Fruit fly (Drosophila melanogaster) whole organism, embryonic: Measurements from ENCODE around the gene Ythdf.
A peak's percentile ranks its signal among the peaks of the same experiment; 100 is the strongest.

Experiments
- ATbp ChIP-seq: fragments of 200-800 bp; sonication (Bioruptor generic); optimal IDR thresholded peaks from 2 replicates; lab custom pipeline; 2017; ENCODE audit warnings: missing biosample characterization, mild to moderate bottlenecking, missing genetic modification characterization, missing genetic modification reagents
- Bdp1 ChIP-seq: fragments of 200-800 bp; sonication (Bioruptor generic); optimal IDR thresholded peaks from 3 replicates; lab custom pipeline; 2016; ENCODE audit warnings: missing biosample characterization, missing genetic modification characterization
- Bteb2 ChIP-seq: fragments of 200-800 bp; sonication (Bioruptor generic); optimal IDR thresholded peaks from 2 replicates; lab custom pipeline; 2016; ENCODE audit warnings: missing biosample characterization, missing genetic modification characterization
- CG10462 ChIP-seq: fragments of 200-800 bp; sonication (Bioruptor generic); optimal IDR thresholded peaks from 2 replicates; lab custom pipeline; 2016; ENCODE audit warnings: missing biosample characterization, missing genetic modification characterization
- CG10543 ChIP-seq: fragments of 200-800 bp; sonication (Bioruptor generic); optimal IDR thresholded peaks from 3 replicates; lab custom pipeline; 2017; ENCODE audit warnings: missing biosample characterization, mild to moderate bottlenecking, missing genetic modification characterization, moderate library complexity
- CG12104 ChIP-seq: fragments of 200-800 bp; sonication (Bioruptor generic); optimal IDR thresholded peaks from 3 replicates; lab custom pipeline; 2016; ENCODE audit warnings: missing biosample characterization, missing genetic modification characterization
- CG12219 ChIP-seq: fragments of 200-800 bp; sonication (Bioruptor generic); optimal IDR thresholded peaks from 3 replicates; lab custom pipeline; 2018; ENCODE audit warnings: missing biosample characterization, mild to moderate bottlenecking, missing genetic modification characterization
- CG13624 ChIP-seq: fragments of 200-800 bp; sonication (Bioruptor generic); optimal IDR thresholded peaks from 2 replicates; lab custom pipeline; 2016; ENCODE audit warnings: missing biosample characterization, missing genetic modification characterization
- CG14014 ChIP-seq: fragments of 200-800 bp; sonication (Bioruptor generic); IDR thresholded peaks from 2 replicates; pipeline ENCODE4 v1.3.6; 2022; ENCODE audit warnings: missing biosample characterization, missing genetic modification characterization
- CG15696 ChIP-seq: fragments of 200-800 bp; sonication (Bioruptor generic); optimal IDR thresholded peaks from 2 replicates; lab custom pipeline; 2019; ENCODE audit warnings: missing biosample characterization, mild to moderate bottlenecking, missing genetic modification characterization, moderate library complexity
- CG1602 ChIP-seq: fragments of 200-800 bp; sonication (Bioruptor generic); optimal IDR thresholded peaks from 3 replicates; lab custom pipeline; 2016; ENCODE audit warnings: missing biosample characterization, missing genetic modification characterization
- CG18599 ChIP-seq: fragments of 200-800 bp; sonication (Bioruptor generic); optimal IDR thresholded peaks from 3 replicates; lab custom pipeline; 2017; ENCODE audit warnings: missing biosample characterization, missing genetic modification characterization, mild to moderate bottlenecking, moderate library complexity, missing genetic modification reagents
- CG18619 ChIP-seq: fragments of 200-800 bp; sonication (Bioruptor generic); optimal IDR thresholded peaks from 3 replicates; lab custom pipeline; 2017; ENCODE audit warnings: missing biosample characterization, mild to moderate bottlenecking, missing genetic modification characterization
- CG6791 ChIP-seq: fragments of 200-800 bp; sonication (Bioruptor generic); IDR thresholded peaks from 3 replicates; pipeline ENCODE4 v1.3.6; 2022; ENCODE audit warnings: missing biosample characterization, missing genetic modification characterization; ENCODE audit not compliant: partially characterized antibody
- CG7357 ChIP-seq: fragments of 200-800 bp; sonication (Bioruptor generic); IDR thresholded peaks from 3 replicates; pipeline ENCODE4 v1.3.6; 2022; ENCODE audit warnings: missing biosample characterization, missing genetic modification characterization
- CG9215 ChIP-seq: fragments of 200-800 bp; sonication (Bioruptor generic); IDR thresholded peaks from 2 replicates; pipeline ENCODE4 v1.3.6; 2022; ENCODE audit warnings: missing biosample characterization, missing genetic modification characterization
- CG9932 ChIP-seq: fragments of 200-800 bp; sonication (Bioruptor generic); IDR thresholded peaks from 2 replicates; pipeline ENCODE4 v1.3.6; 2022; ENCODE audit warnings: missing biosample characterization, missing genetic modification characterization
- D ChIP-seq, 2 experiments: fragments of 200-800 bp in 1 of 2; fragments of >200 bp in 1 of 2; sonication (Bioruptor generic) in 1 of 2; optimal IDR thresholded peaks; 2 replicates in 1 of 2; 3 replicates in 1 of 2; lab custom pipeline; 2017; ENCODE audit warnings: mild to moderate bottlenecking in 1 of 2, missing biosample characterization in 1 of 2, missing genetic modification characterization in 1 of 2, missing genetic modification reagents in 1 of 2
- Dek ChIP-seq: fragments of 200-800 bp; sonication (Bioruptor generic); optimal IDR thresholded peaks from 3 replicates; lab custom pipeline; 2019; ENCODE audit warnings: missing biosample characterization, mild to moderate bottlenecking, missing genetic modification characterization, moderate library complexity
- Drgx ChIP-seq: fragments of 200-800 bp; sonication (Bioruptor generic); IDR thresholded peaks from 2 replicates; pipeline ENCODE4 v1.3.6; 2022; ENCODE audit warnings: missing biosample characterization, missing genetic modification characterization
- ERR ChIP-seq: fragments of 200-800 bp; sonication (Bioruptor generic); optimal IDR thresholded peaks from 2 replicates; lab custom pipeline; 2016; ENCODE audit warnings: missing biosample characterization, missing genetic modification characterization
- Fer2 ChIP-seq: fragments of 200-800 bp; sonication (Bioruptor generic); optimal IDR thresholded peaks from 2 replicates; lab custom pipeline; 2018; ENCODE audit warnings: missing biosample characterization, mild to moderate bottlenecking, missing genetic modification characterization, moderate library complexity
- HLH54F ChIP-seq: fragments of 200-800 bp; sonication (Bioruptor generic); optimal IDR thresholded peaks from 3 replicates; lab custom pipeline; 2016; ENCODE audit warnings: missing biosample characterization, missing genetic modification characterization
- Jarid2 ChIP-seq: fragments of 200-800 bp; sonication (Bioruptor generic); optimal IDR thresholded peaks from 3 replicates; lab custom pipeline; 2017; ENCODE audit warnings: mild to moderate bottlenecking, missing biosample characterization, missing genetic modification reagents, missing genetic modification characterization
- Lim3 ChIP-seq: fragments of 200-800 bp; sonication (Bioruptor generic); IDR thresholded peaks from 2 replicates; pipeline ENCODE4 v1.3.6; 2022; ENCODE audit warnings: missing biosample characterization, missing genetic modification characterization
- Mad ChIP-seq: fragments of 200-800 bp; sonication (Bioruptor generic); optimal IDR thresholded peaks from 2 replicates; lab custom pipeline; 2016; ENCODE audit warnings: missing biosample characterization, missing genetic modification characterization
- NC2α ChIP-seq: fragments of 200-800 bp; sonication (Bioruptor generic); optimal IDR thresholded peaks from 2 replicates; lab custom pipeline; 2016; ENCODE audit warnings: missing biosample characterization, missing genetic modification characterization
- NFAT ChIP-seq: fragments of 200-800 bp; sonication (Bioruptor generic); IDR thresholded peaks from 2 replicates; pipeline ENCODE4 v1.3.6; 2022; ENCODE audit warnings: missing biosample characterization, missing genetic modification characterization
- abd-A ChIP-seq: fragments of 200-800 bp; sonication (Bioruptor generic); optimal IDR thresholded peaks from 3 replicates; lab custom pipeline; 2019; ENCODE audit warnings: missing biosample characterization, mild to moderate bottlenecking, missing genetic modification characterization, moderate library complexity
- az2 ChIP-seq: fragments of 200-800 bp; sonication (Bioruptor generic); optimal IDR thresholded peaks from 3 replicates; lab custom pipeline; 2016; ENCODE audit warnings: missing biosample characterization, missing genetic modification characterization
- bbx ChIP-seq: fragments of 200-800 bp; sonication (Bioruptor generic); IDR thresholded peaks from 2 replicates; pipeline ENCODE4 v1.3.6; 2022; ENCODE audit warnings: missing biosample characterization, missing genetic modification characterization; ENCODE audit not compliant: partially characterized antibody
- cato ChIP-seq: fragments of 200-800 bp; sonication (Bioruptor generic); optimal IDR thresholded peaks from 2 replicates; lab custom pipeline; 2016; ENCODE audit warnings: missing biosample characterization, missing genetic modification characterization, borderline replicate concordance
- dati ChIP-seq: fragments of 200-800 bp; sonication (Bioruptor generic); IDR thresholded peaks from 2 replicates; pipeline ENCODE4 v1.3.6; 2022; ENCODE audit warnings: missing biosample characterization, missing genetic modification characterization
- exex ChIP-seq: fragments of 200-800 bp; sonication (Bioruptor generic); optimal IDR thresholded peaks from 4 replicates; lab custom pipeline; 2018; ENCODE audit warnings: missing biosample characterization, mild to moderate bottlenecking, missing genetic modification characterization, moderate library complexity
- fru ChIP-seq: fragments of >200 bp; optimal IDR thresholded peaks from 2 replicates; lab custom pipeline; 2017
- gcm ChIP-seq: fragments of 200-800 bp; sonication (Bioruptor generic); optimal IDR thresholded peaks from 2 replicates; lab custom pipeline; 2019; ENCODE audit warnings: missing biosample characterization, mild to moderate bottlenecking, missing genetic modification characterization, moderate library complexity
- gsb ChIP-seq: fragments of 200-800 bp; sonication (Bioruptor generic); IDR thresholded peaks from 2 replicates; pipeline ENCODE4 v1.3.6; 2022; ENCODE audit warnings: missing biosample characterization, missing genetic modification characterization
- her ChIP-seq: fragments of 200-800 bp; sonication (Bioruptor generic); optimal IDR thresholded peaks from 2 replicates; lab custom pipeline; 2016; ENCODE audit warnings: missing biosample characterization, missing genetic modification characterization
- hth ChIP-seq: fragments of >200 bp; optimal IDR thresholded peaks from 2 replicates; lab custom pipeline; 2017; ENCODE audit warnings: inconsistent platforms
- lab ChIP-seq: fragments of 200-800 bp; sonication (Bioruptor generic); optimal IDR thresholded peaks from 3 replicates; lab custom pipeline; 2017; ENCODE audit warnings: missing biosample characterization, missing genetic modification characterization, mild to moderate bottlenecking, moderate library complexity, missing genetic modification reagents
- lmd ChIP-seq: fragments of 200-800 bp; sonication (Bioruptor generic); IDR thresholded peaks from 2 replicates; pipeline ENCODE4 v1.3.6; 2022; ENCODE audit warnings: missing biosample characterization, missing genetic modification characterization
- luna ChIP-seq: fragments of 200-800 bp; sonication (Bioruptor generic); optimal IDR thresholded peaks from 2 replicates; lab custom pipeline; 2016; ENCODE audit warnings: missing biosample characterization, missing genetic modification characterization
- mam ChIP-seq: fragments of 200-800 bp; sonication (Bioruptor generic); optimal IDR thresholded peaks from 3 replicates; lab custom pipeline; 2016; ENCODE audit warnings: missing biosample characterization, missing genetic modification characterization
- phol ChIP-seq: fragments of 200-800 bp; sonication (Bioruptor generic); optimal IDR thresholded peaks from 3 replicates; lab custom pipeline; 2018; ENCODE audit warnings: missing biosample characterization, mild to moderate bottlenecking, missing genetic modification characterization, moderate library complexity
- ranshi ChIP-seq: fragments of 200-800 bp; sonication (Bioruptor generic); IDR thresholded peaks from 2 replicates; pipeline ENCODE4 v1.3.6; 2022; ENCODE audit warnings: missing biosample characterization, missing genetic modification characterization
- sima ChIP-seq: fragments of 200-800 bp; sonication (Bioruptor generic); optimal IDR thresholded peaks from 2 replicates; lab custom pipeline; 2016; ENCODE audit warnings: missing biosample characterization, missing genetic modification characterization
- slou ChIP-seq: fragments of 200-800 bp; sonication (Bioruptor generic); optimal IDR thresholded peaks from 3 replicates; lab custom pipeline; 2016; ENCODE audit warnings: missing biosample characterization, missing genetic modification characterization
- sqz ChIP-seq: fragments of 200-800 bp; sonication (Bioruptor generic); optimal IDR thresholded peaks from 3 replicates; lab custom pipeline; 2018; ENCODE audit warnings: missing biosample characterization, mild to moderate bottlenecking, missing genetic modification characterization
- sr ChIP-seq: fragments of 200-800 bp; sonication (Bioruptor generic); IDR thresholded peaks from 3 replicates; pipeline ENCODE4 v1.3.6; 2022; ENCODE audit warnings: missing biosample characterization, missing genetic modification characterization
- ttk ChIP-seq: fragments of 200-800 bp; sonication (Bioruptor generic); IDR thresholded peaks from 2 replicates; pipeline ENCODE4 v2.1.2; 2022; ENCODE audit warnings: missing biosample characterization, missing genetic modification characterization
- zf30C ChIP-seq: fragments of 200-800 bp; sonication (Bioruptor generic); optimal IDR thresholded peaks from 3 replicates; lab custom pipeline; 2018; ENCODE audit warnings: missing biosample characterization, mild to moderate bottlenecking, missing genetic modification characterization

Gene Ythdf

dm6 chr3R:25049742-25050517 lies 10.9 kb upstream of the Ythdf start (continued):
- TF ChIP-seq phol (tag; lab: Kevin White, UChicago) (no peak), dati (GFP tag; lab: Robert Waterston, UW) (no peak), HLH54F (no peak), CG12219 (GFP tag; lab: Kevin White, UChicago) (peak; percentile 8), CG14014 (GFP tag; lab: Robert Waterston, UW) (no peak), Jarid2 (GFP tag; lab: Kevin White, UChicago) (peak; percentile 85), slou (GFP tag; lab: Kevin White, UChicago) (no peak), ERR (no peak), fru (no peak), Bteb2 (GFP tag; lab: Kevin White, UChicago) (no peak), abd-A (tag; lab: Kevin White, UChicago) (peak; percentile 80), CG18599 (GFP tag; lab: Kevin White, UChicago) (no peak), zf30C (peak; percentile 11), az2 (GFP tag; lab: Kevin White, UChicago) (no peak), ttk (GFP tag; lab: Robert Waterston, UW) (no peak), CG13624 (GFP tag; lab: Kevin White, UChicago) (no peak), NC2α (GFP tag; lab: Kevin White, UChicago) (no peak), mam (GFP tag; lab: Kevin White, UChicago) (no peak), CG10462 (GFP tag; lab: Kevin White, UChicago) (no peak), sr (GFP tag; lab: Robert Waterston, UW) (no peak), Dek (tag; lab: Kevin White, UChicago) (no peak), CG9932 (GFP tag; lab: Robert Waterston, UW) (no peak), gsb (GFP tag; lab: Robert Waterston, UW) (no peak), exex (peak; percentile 88), CG7357 (GFP tag; lab: Robert Waterston, UW) (no peak), CG1602 (no peak), Fer2 (tag; lab: Kevin White, UChicago) (peak; percentile 14), CG9215 (no peak), D (optimal IDR thresholded peaks at IDR 0.05; lab: Kevin White, UChicago) (peak; percentile 39), D (GFP tag; optimal IDR thresholded peaks at IDR 0.05; lab: Kevin White, UChicago) (no peak), lab (GFP tag; lab: Kevin White, UChicago) (peak; percentile 72), CG15696 (tag; lab: Kevin White, UChicago) (no peak), gcm (GFP tag; lab: Kevin White, UChicago) (peak; percentile 42), sqz (GFP tag; lab: Kevin White, UChicago) (peak; percentile 34), Drgx (GFP tag; lab: Robert Waterston, UW) (no peak), luna (GFP tag; lab: Kevin White, UChicago) (no peak), bbx (GFP tag; lab: Robert Waterston, UW) (no peak), her (GFP tag; lab: Kevin White, UChicago) (peak; percentile 15), ATbp (GFP tag; lab: Kevin White, UChicago) (no peak), CG10543 (GFP tag; lab: Kevin White, UChicago) (peak; percentile 91), Mad (GFP tag; lab: Kevin White, UChicago) (no peak), CG6791 (GFP tag; lab: Robert Waterston, UW) (no peak), lmd (GFP tag; lab: Robert Waterston, UW) (no peak), ranshi (GFP tag; lab: Robert Waterston, UW) (no peak), Lim3 (no peak), CG18619 (GFP tag; lab: Kevin White, UChicago) (no peak), Bdp1 (no peak), cato (no peak), NFAT (no peak), CG12104 (GFP tag; lab: Kevin White, UChicago) (no peak), sima (GFP tag; lab: Kevin White, UChicago) (no peak), hth (no peak)
